Fruit fly (Drosophila melanogaster) ovary, adult (tissue): Measurements from ENCODE around the gene mip130.

Experiments
- CG17801 ChIP-seq: fragments of 200-800 bp; optimal IDR thresholded peaks from 2 replicates; lab custom pipeline; 2019; ENCODE audit warnings: missing biosample characterization, mild to moderate bottlenecking, missing genetic modification characterization, moderate library complexity; ENCODE audit not compliant: partially characterized antibody

The mip130 gene

dm6 chrX:1899445-1900085 is 8.5 kb upstream of the mip130 start:
- no peak for TF ChIP-seq CG17801 (GFP tag; lab: Kevin White, UChicago)

DNA sequence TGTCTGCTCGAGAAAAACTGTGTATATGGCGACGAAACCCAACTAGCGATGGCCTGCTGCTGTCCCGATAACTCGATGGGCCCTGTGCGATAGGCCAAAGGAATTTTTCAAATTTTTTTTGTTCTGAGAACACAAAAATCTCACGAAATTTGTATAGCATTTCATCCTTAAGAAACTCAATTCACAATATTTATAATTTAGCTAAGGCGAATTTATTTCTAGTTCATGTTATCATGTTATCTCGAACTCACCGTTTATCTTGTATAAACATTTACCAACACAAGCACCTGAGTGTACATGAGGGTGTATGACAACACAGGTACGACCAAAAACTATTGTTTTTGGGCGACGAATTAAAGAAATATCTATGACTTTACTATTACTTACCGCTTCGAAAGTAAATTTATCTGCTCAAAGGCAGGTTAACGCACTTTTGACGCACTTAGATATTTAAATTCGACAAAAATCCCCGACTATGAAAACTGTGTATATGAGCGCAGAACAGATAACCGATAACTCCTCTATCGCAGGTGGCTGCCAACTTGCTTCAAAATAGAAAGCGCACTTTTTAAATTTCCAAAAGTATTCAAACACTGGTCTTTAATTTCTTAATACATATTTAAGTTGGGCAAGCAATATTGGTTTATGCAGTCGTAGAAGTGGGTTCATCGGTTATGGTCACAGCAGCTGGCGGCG is 7.8 kb upstream of the mip130 start, which contains the start of gene arm:
TSS of gene arm (minus strand) at position 524 of the 696 bp plus-strand sequence.
- no peak for TF ChIP-seq CG17801 (GFP tag; lab: Kevin White, UChicago)

DNA sequence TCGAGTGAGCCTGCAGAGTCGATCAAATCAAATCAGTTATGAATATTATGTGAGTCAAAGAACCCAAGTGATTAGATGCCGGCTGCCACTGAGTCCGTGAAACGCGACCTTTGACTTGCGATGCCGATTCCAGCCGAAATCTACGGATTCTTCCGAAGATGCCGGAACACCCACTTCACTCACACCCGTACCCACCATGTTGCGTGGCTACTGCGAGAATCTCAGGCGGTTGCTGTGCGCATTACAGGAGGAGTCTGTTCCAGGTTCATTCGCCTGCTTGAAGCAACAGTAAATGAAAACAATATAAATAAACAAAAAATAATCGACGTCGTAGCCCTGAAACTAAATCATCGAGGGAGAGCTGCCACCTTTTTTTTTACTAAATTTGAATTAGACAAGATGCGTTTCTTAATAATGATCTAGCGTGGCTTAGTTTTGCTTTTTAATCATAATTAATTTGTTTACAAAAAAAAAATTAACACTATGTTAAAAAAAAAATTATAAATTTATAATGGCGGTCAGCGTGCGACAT is 6.4 kb upstream of the mip130 start, which contains the start of gene Ldaf1:
TSS of gene Ldaf1 (minus strand) at position 307 of the 532 bp plus-strand sequence.
- TF ChIP-seq CG17801 (GFP tag; lab: Kevin White, UChicago), result no peak

dm6 chrX:1903077-1903476 is 5.0 kb upstream of the mip130 start, which contains the start of gene CG32801:
Gene CG32801 (minus strand): TSS chrX:1903177.
- no peak for TF ChIP-seq CG17801 (GFP tag; lab: Kevin White, UChicago)

DNA sequence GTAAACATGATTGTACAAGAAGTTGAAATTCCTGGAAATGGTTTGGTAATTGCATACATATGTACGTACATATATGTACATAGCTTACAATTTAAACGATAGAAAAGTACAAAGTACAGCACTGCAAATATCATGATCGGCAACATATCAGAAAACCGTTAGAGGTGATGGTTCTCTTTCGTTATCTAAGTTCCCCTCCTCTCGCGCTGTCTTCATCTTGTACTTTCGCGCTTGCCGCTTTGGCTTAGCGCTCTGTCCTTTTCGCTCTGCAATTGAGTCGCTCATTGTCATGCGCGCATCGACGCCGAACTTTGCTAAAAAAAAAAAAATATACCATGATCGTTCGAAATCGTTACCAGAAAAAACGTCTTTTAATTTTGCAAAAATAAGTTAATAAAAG is 4.1 kb upstream of the mip130 start:
- TF ChIP-seq CG17801 (GFP tag; lab: Kevin White, UChicago), result no peak

DNA sequence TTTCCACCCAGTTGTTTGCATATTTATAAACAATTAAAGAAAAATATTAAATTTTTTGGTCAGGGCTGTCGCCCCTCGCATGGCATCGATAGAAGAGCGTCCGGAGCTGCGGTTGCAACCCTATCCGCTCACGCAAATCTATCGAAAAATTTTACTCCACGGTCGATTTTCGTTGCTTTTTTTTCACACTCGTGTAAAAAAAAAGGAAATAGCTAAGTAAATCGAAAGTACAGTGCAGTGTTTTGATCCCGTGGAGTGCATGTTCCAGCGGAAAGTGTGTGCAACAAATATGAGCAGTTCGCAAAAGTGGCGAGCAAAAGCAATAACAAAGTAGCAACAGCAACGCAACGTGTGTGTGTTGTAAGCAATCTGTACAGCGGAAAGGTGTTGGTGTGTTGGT is 718 bp downstream of the mip130 start, which contains the start of the genes Edem1 and Rbcn-3B:
TSS of gene Edem1 (minus strand) at position 71 of the 400 bp plus-strand sequence.
TSS of gene Rbcn-3B (plus strand) at position 164 of the 400 bp plus-strand sequence.
- TF ChIP-seq CG17801 (GFP tag; lab: Kevin White, UChicago), result peak; percentile 63

dm6 chrX:1909533-1909932 is 1.5 kb downstream of the mip130 start:
- no peak for TF ChIP-seq CG17801 (GFP tag; lab: Kevin White, UChicago)

dm6 chrX:1922765-1923501 is 14.9 kb downstream of the mip130 start, which contains the start of the genes eIF2Bepsilon and Ocrl:
Gene eIF2Bepsilon (minus strand): TSS chrX:1922874.
Gene Ocrl (plus strand): TSS chrX:1922981.
- no peak for TF ChIP-seq CG17801 (GFP tag; lab: Kevin White, UChicago)

DNA sequence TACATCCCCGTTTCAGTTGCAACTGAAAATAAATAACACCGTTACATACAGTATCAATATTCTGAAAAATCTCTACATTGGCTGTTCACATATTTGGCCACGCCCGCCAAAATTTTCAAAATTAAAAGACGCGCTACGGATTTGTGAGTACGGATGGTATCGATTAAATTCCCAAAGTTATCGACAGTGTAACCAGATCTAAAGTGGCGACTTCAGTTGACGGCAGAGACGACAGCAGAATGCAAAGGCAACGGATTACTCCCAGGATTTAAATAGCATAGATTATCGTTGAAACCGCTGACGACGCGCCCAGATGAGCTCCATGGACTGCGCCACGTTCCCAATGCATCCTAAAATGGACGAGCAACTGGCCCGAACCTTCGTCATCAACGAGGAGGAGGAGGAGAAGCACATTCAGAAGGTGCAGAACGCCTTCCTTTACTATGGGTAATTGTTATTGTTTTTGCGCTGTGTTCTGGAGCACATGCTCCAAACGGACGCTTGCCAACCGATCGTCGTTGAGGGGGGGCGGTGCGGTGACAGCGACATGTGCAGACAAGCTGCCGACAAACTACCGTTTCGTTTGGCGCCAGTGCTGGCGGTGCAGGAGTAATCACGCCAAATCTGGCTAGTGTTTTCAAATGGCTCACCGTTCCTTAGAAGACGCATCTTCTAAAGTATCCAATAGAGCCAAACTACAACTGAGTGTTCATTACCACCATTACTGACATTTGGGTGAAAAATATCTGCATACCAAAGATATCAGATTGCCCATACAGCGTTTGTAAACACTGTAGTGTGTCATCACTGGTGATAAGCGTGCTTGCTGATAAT is 19.7 kb downstream of the mip130 start, which contains the start of gene CG11596:
TSS of gene CG11596 (plus strand) at position 211 of the 834 bp plus-strand sequence.
- TF ChIP-seq CG17801 (GFP tag; lab: Kevin White, UChicago), result peak; percentile 6

dm6 chrX:1940020-1940419 is 32.0 kb downstream of the mip130 start, which contains the start of the genes CG3857 and CG3587:
Gene CG3857 (minus strand): TSS chrX:1940040.
Gene CG3587 (plus strand): TSS chrX:1940307.
- peak; percentile 57 for TF ChIP-seq CG17801 (GFP tag; lab: Kevin White, UChicago)

DNA sequence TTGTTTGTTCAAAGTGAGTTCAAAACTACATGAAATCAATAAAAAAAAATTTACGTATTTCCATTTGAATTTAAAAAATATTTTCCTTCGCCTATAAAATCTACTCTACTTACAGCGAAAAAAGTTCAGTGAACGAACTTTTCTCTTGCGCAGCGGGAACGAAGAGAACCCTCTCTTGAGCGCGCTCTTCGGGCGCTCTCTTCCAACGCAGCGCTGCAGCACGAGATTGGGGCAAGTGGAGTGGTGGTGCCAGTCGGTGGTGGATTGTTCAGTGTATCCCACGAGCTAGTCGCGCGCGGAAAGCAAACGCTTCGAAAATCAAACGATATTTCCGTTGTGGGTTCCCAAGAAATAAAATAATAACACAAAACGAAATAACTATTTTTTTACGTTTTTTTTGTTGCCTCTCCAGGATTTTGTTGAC is 33.6 kb downstream of the mip130 start, which contains the start of gene Hr4:
TSS of gene Hr4 (plus strand) at position 272 of the 424 bp plus-strand sequence.
- TF ChIP-seq CG17801 (GFP tag; lab: Kevin White, UChicago), result no peak

- no peak for TF ChIP-seq CG17801 (GFP tag; lab: Kevin White, UChicago)
These were observed 35.6 kb downstream of the mip130 start for dm6 chrX:1943337-1944244.
